Worm (Caenorhabditis elegans) whole organism, L2 larva: ENCODE data around the gene F26A1.7.

Experiments used
- C34F6.9 ChIP-seq: fragments of 150-350 bp; optimal IDR thresholded peaks from 2 replicates; lab custom pipeline; 2014; ENCODE audit warnings: missing biosample characterization, missing genetic modification characterization
- F13H6.1 ChIP-seq: sonication (generic microtip); optimal IDR thresholded peaks from 2 replicates; lab custom pipeline; 2016; ENCODE audit warnings: missing genetic modification characterization, missing compliant biosample characterization
- R02D3.7 ChIP-seq: fragments of 150-350 bp; optimal IDR thresholded peaks from 2 replicates; lab custom pipeline; 2014; ENCODE audit warnings: missing biosample characterization, missing genetic modification characterization
- Y55F3AM.14 ChIP-seq: fragments of 200-800 bp; sonication (Bioruptor generic); optimal IDR thresholded peaks from 2 replicates; lab custom pipeline; 2018; ENCODE audit warnings: mild to moderate bottlenecking, missing genetic modification characterization, missing compliant biosample characterization
- ZK546.5 ChIP-seq: sonication (generic microtip); optimal IDR thresholded peaks from 2 replicates; lab custom pipeline; 2017; ENCODE audit warnings: missing biosample characterization, missing genetic modification characterization
- alr-1 ChIP-seq: fragments of 150-350 bp; optimal IDR thresholded peaks from 2 replicates; lab custom pipeline; 2014; ENCODE audit warnings: missing biosample characterization, missing genetic modification characterization
- aly-2 ChIP-seq: fragments of 150-350 bp; optimal IDR thresholded peaks from 2 replicates; lab custom pipeline; 2014; ENCODE audit warnings: missing biosample characterization, missing genetic modification characterization
- ama-1 ChIP-seq: fragments of 150-350 bp; optimal IDR thresholded peaks from 2 replicates; lab custom pipeline; 2018; ENCODE audit warnings: inconsistent platforms
- blmp-1 ChIP-seq: sonication (generic microtip); optimal IDR thresholded peaks from 2 replicates; lab custom pipeline; 2017; ENCODE audit warnings: missing genetic modification characterization, mild to moderate bottlenecking, missing compliant biosample characterization, antibody characterized with exemption, moderate library complexity; ENCODE audit not compliant: insufficient read depth
- ceh-16 ChIP-seq: fragments of 150-350 bp; optimal IDR thresholded peaks from 2 replicates; lab custom pipeline; 2014; ENCODE audit warnings: missing biosample characterization, missing genetic modification characterization
- ceh-82 ChIP-seq: fragments of 150-350 bp; optimal IDR thresholded peaks from 2 replicates; lab custom pipeline; 2014; ENCODE audit warnings: missing biosample characterization, missing genetic modification characterization
- crh-2 ChIP-seq: sonication (generic microtip); optimal IDR thresholded peaks from 2 replicates; lab custom pipeline; 2017; ENCODE audit warnings: missing biosample characterization, missing genetic modification characterization
- dmd-4 ChIP-seq: sonication (generic microtip); optimal IDR thresholded peaks from 2 replicates; lab custom pipeline; 2017; ENCODE audit warnings: missing biosample characterization, missing genetic modification characterization
- elt-1 ChIP-seq: fragments of 150-350 bp; optimal IDR thresholded peaks from 2 replicates; lab custom pipeline; 2014; ENCODE audit warnings: missing biosample characterization, missing genetic modification characterization
- elt-3 ChIP-seq: sonication (generic microtip); optimal IDR thresholded peaks from 2 replicates; lab custom pipeline; 2017; ENCODE audit warnings: missing biosample characterization, missing genetic modification characterization
- fos-1 ChIP-seq: fragments of 150-350 bp; optimal IDR thresholded peaks from 2 replicates; lab custom pipeline; 2014; ENCODE audit warnings: missing biosample characterization, missing genetic modification characterization
- gmeb-1 ChIP-seq: fragments of 150-350 bp; optimal IDR thresholded peaks from 2 replicates; lab custom pipeline; 2014; ENCODE audit warnings: missing biosample characterization, missing genetic modification characterization
- lin-11 ChIP-seq: fragments of 150-350 bp; sonication (generic microtip); optimal IDR thresholded peaks from 2 replicates; lab custom pipeline; 2014; ENCODE audit warnings: missing biosample characterization, missing genetic modification characterization, inconsistent platforms, mixed read lengths
- lin-13 ChIP-seq: fragments of 150-350 bp; optimal IDR thresholded peaks from 2 replicates; lab custom pipeline; 2014; ENCODE audit warnings: missing biosample characterization, missing genetic modification reagents, missing genetic modification characterization
- lin-39 ChIP-seq: fragments of 150-350 bp; optimal IDR thresholded peaks from 2 replicates; lab custom pipeline; 2014; ENCODE audit warnings: missing biosample characterization, missing genetic modification reagents, missing genetic modification characterization
- lsy-2 ChIP-seq, 2 experiments: fragments of 150-350 bp in 1 of 2; sonication (generic microtip) in 1 of 2; optimal IDR thresholded peaks; 2 replicates each; lab custom pipeline; 2014 to 2017; ENCODE audit warnings: missing biosample characterization in 2 of 2, missing genetic modification characterization in 2 of 2
- mab-5 ChIP-seq: fragments of 150-350 bp; optimal IDR thresholded peaks from 2 replicates; lab custom pipeline; 2014; ENCODE audit warnings: missing biosample characterization, missing genetic modification characterization
- mbf-1 ChIP-seq: sonication (generic microtip); optimal IDR thresholded peaks from 2 replicates; lab custom pipeline; 2017; ENCODE audit warnings: missing biosample characterization, missing genetic modification characterization
- nhr-10 ChIP-seq: sonication (generic microtip); optimal IDR thresholded peaks from 2 replicates; lab custom pipeline; 2017; ENCODE audit warnings: missing biosample characterization, missing genetic modification characterization
- nhr-11 ChIP-seq: fragments of 150-350 bp; optimal IDR thresholded peaks from 2 replicates; lab custom pipeline; 2014; ENCODE audit warnings: missing biosample characterization, missing genetic modification characterization
- nhr-12 ChIP-seq: fragments of 150-350 bp; optimal IDR thresholded peaks from 2 replicates; lab custom pipeline; 2014; ENCODE audit warnings: missing biosample characterization, missing genetic modification characterization
- nhr-129 ChIP-seq: fragments of 150-350 bp; optimal IDR thresholded peaks from 2 replicates; lab custom pipeline; 2014; ENCODE audit warnings: missing biosample characterization, missing genetic modification characterization
- nhr-21 ChIP-seq: fragments of 150-350 bp; optimal IDR thresholded peaks from 2 replicates; lab custom pipeline; 2014; ENCODE audit warnings: missing biosample characterization, missing genetic modification characterization
- nhr-23 ChIP-seq: fragments of 150-350 bp; optimal IDR thresholded peaks from 2 replicates; lab custom pipeline; 2014; ENCODE audit warnings: missing biosample characterization, missing genetic modification reagents, missing genetic modification characterization
- nhr-237 ChIP-seq: fragments of 150-350 bp; optimal IDR thresholded peaks from 2 replicates; lab custom pipeline; 2014; ENCODE audit warnings: missing biosample characterization, missing genetic modification characterization
- nhr-6 ChIP-seq: fragments of 150-350 bp; optimal IDR thresholded peaks from 2 replicates; lab custom pipeline; 2014; ENCODE audit warnings: missing biosample characterization, missing genetic modification characterization
- peb-1 ChIP-seq: fragments of 150-350 bp; optimal IDR thresholded peaks from 2 replicates; lab custom pipeline; 2014; ENCODE audit warnings: missing biosample characterization, missing genetic modification characterization
- sem-4 ChIP-seq: fragments of 150-350 bp; optimal IDR thresholded peaks from 2 replicates; lab custom pipeline; 2014; ENCODE audit warnings: missing biosample characterization, missing genetic modification reagents, missing genetic modification characterization
- sma-3 ChIP-seq: sonication (generic microtip); optimal IDR thresholded peaks from 2 replicates; lab custom pipeline; 2016; ENCODE audit warnings: missing genetic modification reagents, missing genetic modification characterization, missing compliant biosample characterization
- sma-9 ChIP-seq, 2 experiments: fragments of 150-350 bp in 1 of 2; sonication (generic microtip) in 1 of 2; optimal IDR thresholded peaks; 2 replicates each; lab custom pipeline; 2014 to 2016; ENCODE audit warnings: missing genetic modification characterization in 2 of 2, mild to moderate bottlenecking in 1 of 2, missing biosample characterization in 1 of 2, missing compliant biosample characterization in 1 of 2, missing genetic modification reagents in 1 of 2, moderate library complexity in 1 of 2
- snpc-4 ChIP-seq: fragments of 150-350 bp; optimal IDR thresholded peaks from 2 replicates; lab custom pipeline; 2014; ENCODE audit warnings: missing biosample characterization, missing genetic modification characterization
- unc-39 ChIP-seq: fragments of 150-350 bp; optimal IDR thresholded peaks from 2 replicates; lab custom pipeline; 2014; ENCODE audit warnings: missing biosample characterization, missing genetic modification characterization
- unc-55 ChIP-seq: fragments of 150-350 bp; sonication (generic microtip); optimal IDR thresholded peaks from 3 replicates; lab custom pipeline; 2014; ENCODE audit warnings: missing biosample characterization, missing genetic modification reagents, missing genetic modification characterization
- zag-1 ChIP-seq: fragments of 150-350 bp; optimal IDR thresholded peaks from 2 replicates; lab custom pipeline; 2014; ENCODE audit warnings: missing biosample characterization, missing genetic modification characterization
- ztf-1 ChIP-seq: fragments of 200-800 bp; sonication (Bioruptor generic); conservative IDR thresholded peaks from 2 replicates; pipeline ENCODE4 v1.3.6; 2022; ENCODE audit warnings: missing genetic modification characterization, missing compliant biosample characterization
- ztf-11 ChIP-seq: sonication (generic microtip); optimal IDR thresholded peaks from 2 replicates; lab custom pipeline; 2017; ENCODE audit warnings: missing biosample characterization, missing genetic modification characterization
- ztf-4 ChIP-seq: fragments of 150-350 bp; optimal IDR thresholded peaks from 2 replicates; lab custom pipeline; 2014; ENCODE audit warnings: missing biosample characterization, missing genetic modification characterization

Gene F26A1.7

DNA sequence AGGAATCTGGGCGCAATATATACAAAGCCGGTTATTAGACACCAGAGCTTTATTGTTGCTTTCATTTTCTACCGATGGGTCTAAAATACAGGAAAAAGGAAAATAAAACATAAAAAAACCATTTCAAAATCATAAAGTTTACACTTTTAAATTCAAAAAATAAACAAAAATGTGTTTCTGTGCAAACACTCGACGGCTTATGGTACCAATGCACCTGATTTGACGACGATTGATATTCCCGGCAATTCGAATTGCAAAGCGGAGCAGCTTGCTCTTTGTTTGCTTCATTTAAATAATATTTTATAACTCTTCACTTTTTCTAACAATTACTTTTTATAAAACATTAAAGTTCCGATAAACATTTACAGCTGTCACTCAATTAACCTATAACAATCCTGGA, 30.4 kb upstream of the F26A1.7 start, which contains the start of gene F26A1.1:
Gene F26A1.1 (plus strand): TSS at position 369 of the 400 bp plus-strand sequence.
- TF ChIP-seq ztf-1 (GFP tag; lab: Robert Waterston, UW): no peak
- no peak for TF ChIP-seq ZK546.5 (tag; lab: Kevin White, UChicago)
- TF ChIP-seq sem-4 (tag; lab: Kevin White, UChicago): no peak
- TF ChIP-seq elt-1 (tag; lab: Kevin White, UChicago): no peak
- TF ChIP-seq zag-1 (tag; lab: Kevin White, UChicago): no peak
- TF ChIP-seq lin-39 (tag; lab: Kevin White, UChicago): no peak
- TF ChIP-seq mbf-1: no peak
- TF ChIP-seq nhr-6 (tag; lab: Kevin White, UChicago): no peak
- peak; percentile 8 for TF ChIP-seq nhr-129
- no peak for TF ChIP-seq nhr-10 (tag; lab: Kevin White, UChicago)
- no peak for TF ChIP-seq fos-1
- TF ChIP-seq lsy-2 (tag; optimal IDR thresholded peaks at IDR 0.05; lab: Kevin White, UChicago): peak in 1 of 2 experiments; percentile 38
- no peak for TF ChIP-seq nhr-11 (tag; lab: Kevin White, UChicago)
- TF ChIP-seq nhr-21 (tag; lab: Kevin White, UChicago): no peak
- peak; percentile 54 for TF ChIP-seq unc-55 (GFP tag; lab: Kevin White, UChicago)
- TF ChIP-seq C34F6.9 (tag; lab: Kevin White, UChicago): no peak
- TF ChIP-seq lin-13 (GFP tag; lab: Kevin White, UChicago): no peak
- no peak for TF ChIP-seq elt-3
- TF ChIP-seq ztf-4 (tag; lab: Kevin White, UChicago): no peak
- no peak for TF ChIP-seq ama-1 (lab: Kevin White, UChicago)
- no peak for TF ChIP-seq aly-2 (tag; lab: Kevin White, UChicago)
- no peak for TF ChIP-seq dmd-4 (tag; lab: Kevin White, UChicago)
- TF ChIP-seq nhr-23 (tag; lab: Kevin White, UChicago): no peak
- TF ChIP-seq nhr-237 (tag; lab: Kevin White, UChicago): no peak
- TF ChIP-seq crh-2 (tag; lab: Kevin White, UChicago): peak; percentile 5
- no peak for TF ChIP-seq F13H6.1
- no peak for TF ChIP-seq ceh-16 (tag; lab: Kevin White, UChicago)
- TF ChIP-seq snpc-4 (tag; lab: Kevin White, UChicago): no peak
- TF ChIP-seq ztf-11 (tag; lab: Kevin White, UChicago): no peak
- TF ChIP-seq sma-9 (GFP tag; optimal IDR thresholded peaks at IDR 0.05; lab: Kevin White, UChicago): no peak
- TF ChIP-seq sma-9 (tag; optimal IDR thresholded peaks at IDR 0.05; lab: Kevin White, UChicago): no peak
- TF ChIP-seq R02D3.7 (tag; lab: Kevin White, UChicago): no peak
- no peak for TF ChIP-seq nhr-12 (tag; lab: Kevin White, UChicago)
- no peak for TF ChIP-seq peb-1
- TF ChIP-seq ceh-82 (tag; lab: Kevin White, UChicago): no peak
- no peak for TF ChIP-seq blmp-1 (tag; lab: Kevin White, UChicago)
- TF ChIP-seq unc-39 (tag; lab: Kevin White, UChicago): no peak
- peak; percentile 6 for TF ChIP-seq gmeb-1

DNA sequence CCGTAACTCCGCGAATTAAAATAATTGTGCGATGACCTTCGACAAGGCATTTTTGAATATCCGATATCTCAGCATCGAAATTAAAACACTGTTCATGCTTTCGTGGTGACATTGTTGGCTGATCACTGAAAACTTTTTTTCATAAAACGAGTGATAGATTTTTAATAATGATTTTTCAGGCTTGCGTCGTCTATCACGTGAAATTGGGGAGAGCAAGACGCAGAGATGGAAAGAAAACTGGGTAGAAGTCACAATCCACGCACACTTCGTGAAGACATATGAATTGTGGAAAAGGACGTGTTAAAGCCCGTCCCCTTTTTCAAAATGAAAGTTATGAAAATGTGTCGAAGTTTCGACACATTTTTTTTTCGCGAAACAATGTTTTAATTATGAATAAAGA, 30.0 kb upstream of the F26A1.7 start, which contains the start of gene nonu-1:
Gene nonu-1 (minus strand): TSS at position 169 of the 400 bp plus-strand sequence.
- TF ChIP-seq fos-1: no peak
- TF ChIP-seq lin-39 (tag; lab: Kevin White, UChicago): no peak
- no peak for TF ChIP-seq mbf-1
- TF ChIP-seq dmd-4 (tag; lab: Kevin White, UChicago): no peak

ce11 chrIII:4844327-4844726, 24.6 kb upstream of the F26A1.7 start, which contains the start of the genes clec-157 and fkh-5:
Gene clec-157 (minus strand): TSS chrIII:4844427.
Gene fkh-5 (plus strand): TSS chrIII:4844662.
- TF ChIP-seq nhr-6 (tag; lab: Kevin White, UChicago) (no peak), mab-5 (tag; lab: Kevin White, UChicago) (no peak), crh-2 (tag; lab: Kevin White, UChicago) (no peak), sma-3 (GFP tag; lab: Kevin White, UChicago) (no peak)

DNA sequence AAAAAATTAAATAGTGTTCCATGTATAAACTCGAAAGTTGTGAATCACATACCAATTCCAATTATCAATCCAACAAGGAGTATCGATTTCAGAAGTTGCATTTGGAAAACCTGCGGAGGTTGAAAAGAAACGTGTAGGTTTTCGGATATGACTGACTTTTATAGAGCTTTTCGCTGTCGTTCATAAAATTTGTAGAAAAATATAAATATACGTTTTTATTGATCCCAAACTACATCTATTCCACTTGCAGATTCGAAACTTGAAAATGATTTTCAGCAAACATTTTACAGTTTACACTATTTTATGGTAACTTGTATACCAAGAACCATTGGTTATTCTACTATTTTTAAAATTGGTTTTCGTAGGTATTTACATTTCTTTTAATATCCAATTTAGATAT, 22.4 kb upstream of the F26A1.7 start, which contains the start of gene clec-156:
Gene clec-156 (minus strand): TSS at position 101 of the 400 bp plus-strand sequence.
- TF ChIP-seq sma-3 (GFP tag; lab: Kevin White, UChicago): no peak
- TF ChIP-seq alr-1 (tag; lab: Kevin White, UChicago): no peak
- TF ChIP-seq dmd-4 (tag; lab: Kevin White, UChicago): no peak
- TF ChIP-seq mbf-1: no peak
- TF ChIP-seq nhr-21 (tag; lab: Kevin White, UChicago): no peak
- TF ChIP-seq lsy-2 (tag; optimal IDR thresholded peaks at IDR 0.05; lab: Kevin White, UChicago): no peak
- TF ChIP-seq C34F6.9 (tag; lab: Kevin White, UChicago): no peak
- TF ChIP-seq unc-39 (tag; lab: Kevin White, UChicago): no peak
- no peak for TF ChIP-seq lin-13 (GFP tag; lab: Kevin White, UChicago)
- TF ChIP-seq nhr-11 (tag; lab: Kevin White, UChicago): no peak
- no peak for TF ChIP-seq ama-1 (lab: Kevin White, UChicago)
- TF ChIP-seq Y55F3AM.14 (GFP tag; lab: Kevin White, UChicago): no peak
- TF ChIP-seq lin-11: no peak
